Worm (Caenorhabditis elegans) whole organism, mixed stage, embryonic: ENCODE data around the gene npr-35.

Experiments
- elt-3 ChIP-seq: fragments of 150-350 bp; optimal IDR thresholded peaks from 2 replicates; lab custom pipeline; 2014; ENCODE audit warnings: missing biosample characterization, missing genetic modification characterization
- lsy-2 ChIP-seq: fragments of 150-350 bp; optimal IDR thresholded peaks from 2 replicates; lab custom pipeline; 2014; ENCODE audit warnings: missing biosample characterization, missing genetic modification characterization
- nhr-28 ChIP-seq: fragments of 150-350 bp; optimal IDR thresholded peaks from 2 replicates; lab custom pipeline; 2014; ENCODE audit warnings: missing biosample characterization, missing genetic modification characterization
- nhr-76 ChIP-seq: sonication (generic microtip); optimal IDR thresholded peaks from 2 replicates; lab custom pipeline; 2017; ENCODE audit warnings: missing biosample characterization, missing genetic modification characterization
- snpc-4 ChIP-seq: fragments of 150-350 bp; optimal IDR thresholded peaks from 2 replicates; lab custom pipeline; 2014; ENCODE audit warnings: missing biosample characterization, missing genetic modification characterization
- sptf-1 ChIP-seq: sonication (generic microtip); optimal IDR thresholded peaks from 2 replicates; lab custom pipeline; 2017; ENCODE audit warnings: mild to moderate bottlenecking, missing genetic modification characterization, moderate library complexity, missing compliant biosample characterization
- unc-120 ChIP-seq: sonication (generic microtip); optimal IDR thresholded peaks from 2 replicates; lab custom pipeline; 2017; ENCODE audit warnings: missing genetic modification characterization, missing compliant biosample characterization; ENCODE audit not compliant: poor library complexity, severe bottlenecking
- ztf-11 ChIP-seq: fragments of 150-350 bp; optimal IDR thresholded peaks from 2 replicates; lab custom pipeline; 2014; ENCODE audit warnings: missing biosample characterization, missing genetic modification characterization

ce11 chrIV:7722806-7723205, 20.8 kb upstream of the npr-35 start, which contains the start of gene C50F7.6:
- TF ChIP-seq unc-120 (no peak), lsy-2 (tag; lab: Kevin White, UChicago) (no peak), sptf-1 (tag; lab: Kevin White, UChicago) (no peak), nhr-76 (no peak), elt-3 (no peak), nhr-28 (tag; lab: Kevin White, UChicago) (no peak), ztf-11 (tag; lab: Kevin White, UChicago) (no peak), snpc-4 (tag; lab: Kevin White, UChicago) (no peak)
